Worm (Caenorhabditis elegans): ENCODE measurements around the gene spp-11.

ce11 chrII:6355396-6356346, 51.5 kb downstream of the spp-11 start, which contains the start of gene C32D5.11:
- no peak for TF ChIP-seq elt-3 (tag; optimal IDR thresholded peaks at IDR 0.05)
- no peak for TF ChIP-seq skn-1 (tag; optimal IDR thresholded peaks at IDR 0.05)
- TF ChIP-seq ztf-4 (tag; optimal IDR thresholded peaks at IDR 0.05), result peak; percentile 13
- TF ChIP-seq lin-11 (tag; optimal IDR thresholded peaks at IDR 0.05), result peak; percentile 80
- TF ChIP-seq unc-55 (GFP tag; optimal IDR thresholded peaks at IDR 0.05), result peak; percentile 81
- TF ChIP-seq fos-1 (tag; optimal IDR thresholded peaks at IDR 0.05), result peak; percentile 77
- no peak for TF ChIP-seq nhr-11 (tag; optimal IDR thresholded peaks at IDR 0.05)
